Worm (Caenorhabditis elegans): ENCODE measurements around the gene glb-2.

Gene glb-2

ce11 chrIV:7291066-7291465 is 28.0 kb upstream of the glb-2 start:
- TF ChIP-seq elt-1 (tag; optimal IDR thresholded peaks at IDR 0.05; ENCODE audit: borderline replicate concordance, insufficient read depth) (no peak), mep-1 (tag; optimal IDR thresholded peaks at IDR 0.05) (no peak), ceh-39 (tag; optimal IDR thresholded peaks at IDR 0.05) (no peak), sptf-1 (tag; optimal IDR thresholded peaks at IDR 0.05) (no peak), nhr-2 (tag; optimal IDR thresholded peaks at IDR 0.05) (no peak), ces-1 (GFP tag; optimal IDR thresholded peaks at IDR 0.05) (no peak), nhr-237 (tag; optimal IDR thresholded peaks at IDR 0.05) (no peak), blmp-1 (tag; optimal IDR thresholded peaks at IDR 0.05) (no peak), mls-2 (tag; optimal IDR thresholded peaks at IDR 0.05) (no peak), ceh-83 (GFP tag; optimal IDR thresholded peaks at IDR 0.05) (no peak), hlh-1 (tag; optimal IDR thresholded peaks at IDR 0.05) (no peak), pha-4 (tag; optimal IDR thresholded peaks at IDR 0.05) (no peak), cnd-1 (tag; optimal IDR thresholded peaks at IDR 0.05) (no peak), flh-1 (GFP tag; optimal IDR thresholded peaks at IDR 0.05) (no peak), zip-8 (tag; optimal IDR thresholded peaks at IDR 0.05) (no peak), lin-13 (tag; optimal IDR thresholded peaks at IDR 0.05) (no peak), tbx-8 (GFP tag; optimal IDR thresholded peaks at IDR 0.05) (no peak), lsy-2 (tag; optimal IDR thresholded peaks at IDR 0.05) (no peak)

- TF ChIP-seq nhr-28 (tag; optimal IDR thresholded peaks at IDR 0.05), result no peak
- no peak for TF ChIP-seq flh-1 (GFP tag; optimal IDR thresholded peaks at IDR 0.05)
- TF ChIP-seq nhr-237 (tag; optimal IDR thresholded peaks at IDR 0.05), result no peak
- no peak for TF ChIP-seq ceh-39 (tag; optimal IDR thresholded peaks at IDR 0.05)
- TF ChIP-seq tbx-8 (GFP tag; optimal IDR thresholded peaks at IDR 0.05), result no peak
- no peak for TF ChIP-seq sem-2 (GFP tag; optimal IDR thresholded peaks at IDR 0.05)
- no peak for TF ChIP-seq unc-120 (tag; optimal IDR thresholded peaks at IDR 0.05; ENCODE audit: poor library complexity, severe bottlenecking)
- TF ChIP-seq ham-2 (GFP tag; optimal IDR thresholded peaks at IDR 0.05), result no peak
- TF ChIP-seq snpc-4 (tag; optimal IDR thresholded peaks at IDR 0.05), result no peak
- TF ChIP-seq mep-1 (tag; optimal IDR thresholded peaks at IDR 0.05), result no peak
- TF ChIP-seq ces-1 (GFP tag; optimal IDR thresholded peaks at IDR 0.05), result no peak
- no peak for TF ChIP-seq nhr-76 (tag; optimal IDR thresholded peaks at IDR 0.05)
- TF ChIP-seq hlh-1 (tag; optimal IDR thresholded peaks at IDR 0.05), result no peak
- TF ChIP-seq cnd-1 (tag; optimal IDR thresholded peaks at IDR 0.05), result no peak
- no peak for TF ChIP-seq elt-1 (tag; optimal IDR thresholded peaks at IDR 0.05; ENCODE audit: borderline replicate concordance, insufficient read depth)
- no peak for TF ChIP-seq ceh-43 (GFP tag; optimal IDR thresholded peaks at IDR 0.05)
- no peak for TF ChIP-seq M03D4.4 (tag; optimal IDR thresholded peaks at IDR 0.05)
Measured at ce11 chrIV:7287474-7287873, 24.4 kb upstream of the glb-2 start, which contains the start of gene F42C5.3. Gene F42C5.3 (minus strand): TSS chrIV:7287574.

ce11 chrIV:7285839-7286238 is 22.8 kb upstream of the glb-2 start, which contains the start of gene C06E4.8:
Gene C06E4.8 (minus strand): TSS chrIV:7285875.
- no peak for TF ChIP-seq bed-3 (GFP tag; optimal IDR thresholded peaks at IDR 0.05)
- no peak for TF ChIP-seq drap-1 (GFP tag; optimal IDR thresholded peaks at IDR 0.05)
- no peak for TF ChIP-seq ces-1 (GFP tag; optimal IDR thresholded peaks at IDR 0.05)
- TF ChIP-seq flh-1 (GFP tag; optimal IDR thresholded peaks at IDR 0.05), result no peak
- no peak for TF ChIP-seq zip-8 (tag; optimal IDR thresholded peaks at IDR 0.05)
- no peak for TF ChIP-seq elt-3 (tag; optimal IDR thresholded peaks at IDR 0.05)
- no peak for TF ChIP-seq nhr-237 (tag; optimal IDR thresholded peaks at IDR 0.05)
- TF ChIP-seq ztf-11 (tag; optimal IDR thresholded peaks at IDR 0.05), result no peak
- no peak for TF ChIP-seq nhr-12 (tag; optimal IDR thresholded peaks at IDR 0.05)
- TF ChIP-seq ham-2 (GFP tag; optimal IDR thresholded peaks at IDR 0.05), result no peak
- no peak for TF ChIP-seq nhr-76 (tag; optimal IDR thresholded peaks at IDR 0.05)
- no peak for TF ChIP-seq pha-4 (tag; optimal IDR thresholded peaks at IDR 0.05)
- TF ChIP-seq mls-2 (tag; optimal IDR thresholded peaks at IDR 0.05), result no peak

- TF ChIP-seq nhr-28 (tag; optimal IDR thresholded peaks at IDR 0.05) (no peak), unc-39 (tag; optimal IDR thresholded peaks at IDR 0.05) (no peak), pha-4 (tag; optimal IDR thresholded peaks at IDR 0.05) (no peak), bed-3 (GFP tag; optimal IDR thresholded peaks at IDR 0.05) (no peak), elt-1 (tag; optimal IDR thresholded peaks at IDR 0.05; ENCODE audit: borderline replicate concordance, insufficient read depth) (no peak), cnd-1 (tag; optimal IDR thresholded peaks at IDR 0.05) (no peak), blmp-1 (tag; optimal IDR thresholded peaks at IDR 0.05) (no peak), unc-62 (GFP tag; optimal IDR thresholded peaks at IDR 0.05) (no peak)
Measured at ce11 chrIV:7282957-7283356, 19.9 kb upstream of the glb-2 start, which contains the start of gene C06E4.1. Gene C06E4.1 (plus strand): TSS chrIV:7283257.

Data from whole organism, mixed stage, embryonic.